4 fruit fly cellular contexts compared by ENCODE assay signal in the genomic region with DNA sequence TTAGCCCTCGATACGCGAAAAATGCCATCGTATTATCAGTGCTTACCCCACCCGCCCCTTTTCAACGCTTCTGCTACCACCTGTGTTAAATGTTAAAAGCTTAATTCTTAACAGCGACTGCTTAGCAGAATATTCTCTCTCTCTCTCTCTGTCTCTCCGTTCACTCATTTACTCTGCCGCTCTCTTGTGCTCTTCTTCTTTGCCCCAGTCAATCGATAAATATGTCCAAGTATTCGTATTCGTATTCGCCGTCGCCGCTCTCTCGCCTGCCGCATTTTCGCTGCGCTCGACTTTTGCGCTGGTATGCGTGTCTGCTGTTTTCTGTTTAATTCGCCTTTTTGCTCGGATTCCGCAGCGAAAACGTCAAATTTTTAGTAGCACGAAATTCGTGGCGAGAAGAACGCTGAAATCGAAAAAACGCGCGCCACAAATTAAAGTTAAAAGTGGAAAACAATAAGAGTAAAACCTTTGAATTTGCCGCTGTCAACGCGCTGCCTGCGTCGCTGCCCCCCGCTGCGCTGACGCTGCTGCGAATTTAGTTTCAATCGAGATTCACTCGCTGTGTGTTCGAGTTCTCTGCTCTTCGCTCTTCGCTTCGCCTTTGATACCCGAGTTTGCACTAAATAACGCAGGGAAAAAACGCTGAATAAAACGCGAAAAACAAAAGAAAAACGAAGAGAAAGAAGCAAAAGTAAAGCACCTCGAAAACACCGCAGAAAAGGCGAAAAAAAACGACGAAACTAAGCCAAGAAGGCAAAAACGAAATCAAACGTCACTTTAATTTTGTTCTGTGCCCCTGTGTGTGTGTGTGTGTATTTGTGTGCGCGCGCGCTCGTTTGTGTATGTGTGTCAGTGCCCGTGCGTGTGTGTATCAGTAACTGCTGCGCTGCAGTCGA.
TF ChIP-seq lines count a peak whose summit lies in the region.

No protein-coding gene starts in this region.

TF ChIP-seq in whole organism, embryonic, 481 proteins besides CTCF, POLR2A, EP300 and RAD21 (continued from another document and continues in another):
- TF ChIP-seq yki (optimal IDR thresholded peaks at IDR 0.05; lab: Kevin White, UChicago) = peak; percentile 84
- TF ChIP-seq chm (GFP tag; IDR thresholded peaks at IDR 0.05; lab: Robert Waterston, UW) = peak; percentile 32; the same call in 1 of the 2 replicates
- TF ChIP-seq cg (GFP tag; optimal IDR thresholded peaks at IDR 0.05; lab: Kevin White, UChicago) = peak; percentile 89
- TF ChIP-seq ems (GFP tag; optimal IDR thresholded peaks at IDR 0.05; lab: Kevin White, UChicago) = no peak
- no peak for TF ChIP-seq Sox102F (GFP tag; optimal IDR thresholded peaks at IDR 0.05; lab: Kevin White, UChicago)
- TF ChIP-seq CG32532 (GFP tag; IDR thresholded peaks at IDR 0.05; lab: Robert Waterston, UW) = peak; percentile 58; the same call in 1 of the 2 replicates
- peak; percentile 61 for TF ChIP-seq Med (GFP tag; lab: Kevin White, UChicago)
- no peak for TF ChIP-seq Neu2 (GFP tag; optimal IDR thresholded peaks at IDR 0.05; lab: Kevin White, UChicago; ENCODE audit: borderline replicate concordance)
- TF ChIP-seq CG34224 (GFP tag; IDR thresholded peaks at IDR 0.05; lab: Robert Waterston, UW; ENCODE audit: partially characterized antibody) = peak; percentile 60
- TF ChIP-seq gro (GFP tag; optimal IDR thresholded peaks at IDR 0.05; lab: Kevin White, UChicago) = peak; percentile 2
- no peak for TF ChIP-seq h (optimal IDR thresholded peaks at IDR 0.05; lab: Kevin White, UChicago)
- peak; percentile 28; the same call in 1 of the 2 replicates for TF ChIP-seq Drgx (GFP tag; IDR thresholded peaks at IDR 0.05; lab: Robert Waterston, UW)
- TF ChIP-seq nom (GFP tag; optimal IDR thresholded peaks at IDR 0.05; lab: Kevin White, UChicago) = peak; percentile 57
- peak; percentile 62 for TF ChIP-seq CG8478 (optimal IDR thresholded peaks at IDR 0.05; lab: Kevin White, UChicago)
- TF ChIP-seq CG10267 (tag; optimal IDR thresholded peaks at IDR 0.05; lab: Kevin White, UChicago) = no peak
- peak in 1 of 2 experiments; percentile 18 for TF ChIP-seq Hr51 (GFP tag; optimal IDR thresholded peaks at IDR 0.05; lab: Kevin White, UChicago)
- no peak for TF ChIP-seq oc (tag; optimal IDR thresholded peaks at IDR 0.05; lab: Kevin White, UChicago)
- peak; percentile 53 for TF ChIP-seq sug (tag; optimal IDR thresholded peaks at IDR 0.05; lab: Kevin White, UChicago)
- TF ChIP-seq Deaf1 (tag; optimal IDR thresholded peaks at IDR 0.05; lab: Kevin White, UChicago) = peak; percentile 56
- TF ChIP-seq CG18262 (tag; optimal IDR thresholded peaks at IDR 0.05; lab: Kevin White, UChicago) = peak; percentile 14
- TF ChIP-seq CG17385 (GFP tag; optimal IDR thresholded peaks at IDR 0.05; lab: Kevin White, UChicago) = peak; percentile 93
- TF ChIP-seq CG13296 (GFP tag; optimal IDR thresholded peaks at IDR 0.05; lab: Kevin White, UChicago) = peak; percentile 7
- TF ChIP-seq kah (GFP tag; optimal IDR thresholded peaks at IDR 0.05; lab: Kevin White, UChicago) = peak; percentile 67
- 0 out of 3 replicates have a peak, but pooled peaks have one; percentile 17 for TF ChIP-seq CG16813 (GFP tag; IDR thresholded peaks at IDR 0.05; lab: Robert Waterston, UW; ENCODE audit: partially characterized antibody)
- peak; percentile 61 for TF ChIP-seq lbe (GFP tag; optimal IDR thresholded peaks at IDR 0.05; lab: Kevin White, UChicago)
- peak; percentile 97 for TF ChIP-seq Trl (optimal IDR thresholded peaks at IDR 0.05; lab: Kevin White, UChicago)
- peak; percentile 3 for TF ChIP-seq Trl (GFP tag; optimal IDR thresholded peaks at IDR 0.05; lab: Kevin White, UChicago)
- peak; percentile 56 for TF ChIP-seq nerfin-1 (tag; optimal IDR thresholded peaks at IDR 0.05; lab: Kevin White, UChicago)
- peak; percentile 40 for TF ChIP-seq pfk (GFP tag; optimal IDR thresholded peaks at IDR 0.05; lab: Kevin White, UChicago)

TF ChIP-seq in whole organism, prepupa, 60 proteins besides CTCF, POLR2A, EP300 and RAD21 (continued from another document):
- peak; percentile 38 for TF ChIP-seq dac (GFP tag; optimal IDR thresholded peaks at IDR 0.05; lab: Kevin White, UChicago)
- TF ChIP-seq CG10669 (GFP tag; optimal IDR thresholded peaks at IDR 0.05; lab: Kevin White, UChicago) = peak; percentile 28
- peak; percentile 9 for TF ChIP-seq CG6854 (GFP tag; optimal IDR thresholded peaks at IDR 0.05; lab: Kevin White, UChicago)
- no peak for TF ChIP-seq CG3919 (GFP tag; optimal IDR thresholded peaks at IDR 0.05; lab: Kevin White, UChicago)
- TF ChIP-seq Lpt (GFP tag; optimal IDR thresholded peaks at IDR 0.05; lab: Kevin White, UChicago) = peak; percentile 21
- no peak for TF ChIP-seq Ets96B (tag; optimal IDR thresholded peaks at IDR 0.05; lab: Kevin White, UChicago)
- TF ChIP-seq CG6808 (GFP tag; optimal IDR thresholded peaks at IDR 0.05; lab: Kevin White, UChicago) = peak; percentile 18
- TF ChIP-seq pdm3 (GFP tag; optimal IDR thresholded peaks at IDR 0.05; lab: Kevin White, UChicago) = no peak
- TF ChIP-seq Gug (GFP tag; IDR thresholded peaks at IDR 0.05; lab: Robert Waterston, UW) = peak; percentile 17; the same call in 1 of the 2 replicates
- peak in 1 of 2 experiments; percentile 3 for TF ChIP-seq salr (GFP tag; optimal IDR thresholded peaks at IDR 0.05; lab: Kevin White, UChicago)
- peak; percentile 12 for TF ChIP-seq fkh (GFP tag; optimal IDR thresholded peaks at IDR 0.05; lab: Kevin White, UChicago)
- TF ChIP-seq spab (GFP tag; optimal IDR thresholded peaks at IDR 0.05; lab: Kevin White, UChicago) = no peak
- TF ChIP-seq CG1621 (tag; optimal IDR thresholded peaks at IDR 0.05; lab: Kevin White, UChicago) = peak; percentile 3
- no peak for TF ChIP-seq CG11294 (GFP tag; IDR thresholded peaks at IDR 0.05; lab: Robert Waterston, UW)
- no peak for TF ChIP-seq Hr4 (GFP tag; optimal IDR thresholded peaks at IDR 0.05; lab: Kevin White, UChicago)

TF ChIP-seq in whole organism, pupa, 21 proteins besides CTCF, POLR2A, EP300 and RAD21 (continued from another document):
- TF ChIP-seq Ets98B (GFP tag; IDR thresholded peaks at IDR 0.05; lab: Robert Waterston, UW) = peak; percentile 48; the same call in 1 of the 2 replicates
- TF ChIP-seq CG4496 (GFP tag; IDR thresholded peaks at IDR 0.05; lab: Robert Waterston, UW) = peak; percentile 45; the same call in 2 of the 3 replicates
- TF ChIP-seq gl (tag; optimal IDR thresholded peaks at IDR 0.05; lab: Kevin White, UChicago) = no peak

TF ChIP-seq in whole organism, wandering third instar larva, 38 proteins besides CTCF, POLR2A, EP300 and RAD21 (continued from another document):
- TF ChIP-seq Mio (GFP tag; optimal IDR thresholded peaks at IDR 0.05; lab: Kevin White, UChicago) = no peak
- TF ChIP-seq fru (GFP tag; optimal IDR thresholded peaks at IDR 0.05; lab: Kevin White, UChicago) = no peak
- TF ChIP-seq dl (GFP tag; optimal IDR thresholded peaks at IDR 0.05; lab: Kevin White, UChicago; ENCODE audit: insufficient read depth in 1 of 2, partially characterized antibody in 2 of 2) = peak; percentile 95
- TF ChIP-seq foxo (GFP tag; optimal IDR thresholded peaks at IDR 0.05; lab: Kevin White, UChicago) = peak in 1 of 2 experiments; percentile 17
- no peak for TF ChIP-seq dsf (GFP tag; optimal IDR thresholded peaks at IDR 0.05; lab: Kevin White, UChicago; ENCODE audit: borderline replicate concordance)
- peak; percentile 32 for TF ChIP-seq Hr83 (GFP tag; optimal IDR thresholded peaks at IDR 0.05; lab: Kevin White, UChicago; ENCODE audit: poor library complexity, severe bottlenecking)
- no peak for TF ChIP-seq Jra (GFP tag; optimal IDR thresholded peaks at IDR 0.05; lab: Kevin White, UChicago)
- peak; percentile 17 for TF ChIP-seq HLH106 (tag; optimal IDR thresholded peaks at IDR 0.05; lab: Kevin White, UChicago)
- no peak for TF ChIP-seq Abd-B (GFP tag; optimal IDR thresholded peaks at IDR 0.05; lab: Kevin White, UChicago)
- TF ChIP-seq Myc (optimal IDR thresholded peaks at IDR 0.05; lab: Kevin White, UChicago) = no peak
- peak; percentile 82 for TF ChIP-seq Vsx2 (GFP tag; optimal IDR thresholded peaks at IDR 0.05; lab: Kevin White, UChicago; ENCODE audit: partially characterized antibody)
- peak; percentile 84 for TF ChIP-seq psq (GFP tag; optimal IDR thresholded peaks at IDR 0.05; lab: Kevin White, UChicago)
- peak; percentile 79 for TF ChIP-seq N (GFP tag; optimal IDR thresholded peaks at IDR 0.05; lab: Kevin White, UChicago)
- TF ChIP-seq GATAd (GFP tag; optimal IDR thresholded peaks at IDR 0.05; lab: Kevin White, UChicago) = peak; percentile 67
- TF ChIP-seq Dif (GFP tag; optimal IDR thresholded peaks at IDR 0.05; lab: Kevin White, UChicago; ENCODE audit: partially characterized antibody) = peak; percentile 96
- no peak for TF ChIP-seq CrebA (GFP tag; optimal IDR thresholded peaks at IDR 0.05; lab: Kevin White, UChicago; ENCODE audit: borderline replicate concordance)
